Fruit fly (Drosophila melanogaster) Kc167 (cell line): ENCODE results near the gene crol.

ENCODE experiments used
- h ChIP-seq: fragments of >200 bp; optimal IDR thresholded peaks from 3 replicates; lab custom pipeline; 2018; ENCODE audit warnings: missing external identifiers
- insv ChIP-seq: fragments of >200 bp; optimal IDR thresholded peaks from 3 replicates; lab custom pipeline; 2018; ENCODE audit warnings: missing external identifiers

dm6 chr2L:11849658-11850057 is 40.4 kb upstream of the crol start, which contains the start of gene Mal-B2:
- TF ChIP-seq insv (lab: Kevin White, UChicago) (no peak), h (lab: Kevin White, UChicago) (no peak)
